Worm (Caenorhabditis elegans) whole organism, young adult: ENCODE results near the gene cpr-3.

ENCODE experiments used
- ama-1 ChIP-seq, 3 experiments: fragments of 150-350 bp in 1 of 3; sonication (generic microtip) in 2 of 3; optimal IDR thresholded peaks; 2 replicates each; lab custom pipeline; 2014 to 2018; ENCODE audit warnings: missing biosample characterization in 2 of 3, missing genetic modification characterization in 2 of 3, missing genetic modification reagents in 2 of 3
- madf-8 ChIP-seq: fragments of 200-800 bp; sonication (Bioruptor generic); conservative IDR thresholded peaks from 2 replicates; pipeline ENCODE4 v1.3.6; 2022; ENCODE audit warnings: missing genetic modification reagents, missing genetic modification characterization, missing compliant biosample characterization
- mcd-1 ChIP-seq: fragments of 200-800 bp; sonication (Bioruptor generic); IDR thresholded peaks from 2 replicates; pipeline ENCODE4 v1.3.6; 2022; ENCODE audit warnings: missing genetic modification reagents, missing genetic modification characterization, missing compliant biosample characterization
- unc-62 ChIP-seq: fragments of 150-350 bp; optimal IDR thresholded peaks from 2 replicates; lab custom pipeline; 2014; ENCODE audit warnings: missing biosample characterization, missing genetic modification reagents, missing genetic modification characterization
- zfh-2 ChIP-seq: fragments of 200-800 bp; sonication (Bioruptor generic); conservative IDR thresholded peaks from 2 replicates; pipeline ENCODE4 v1.3.6; 2022; ENCODE audit warnings: missing genetic modification reagents, missing genetic modification characterization, missing compliant biosample characterization

- TF ChIP-seq zfh-2 (GFP tag; lab: Robert Waterston, UW) (no peak), mcd-1 (GFP tag; lab: Robert Waterston, UW) (no peak), madf-8 (GFP tag; lab: Robert Waterston, UW) (no peak), ama-1 (optimal IDR thresholded peaks at IDR 0.05; lab: Kevin White, UChicago) (no peak), ama-1 (GFP tag; optimal IDR thresholded peaks at IDR 0.05; lab: Kevin White, UChicago) (no peak), unc-62 (GFP tag; lab: Kevin White, UChicago) (no peak)
Measured at ce11 chrV:15303625-15304024, 5.1 kb upstream of the cpr-3 start, which contains the start of gene srx-48.
